Fruit fly (Drosophila melanogaster): ENCODE results near the gene CG5989.

Gene CG5989

DNA sequence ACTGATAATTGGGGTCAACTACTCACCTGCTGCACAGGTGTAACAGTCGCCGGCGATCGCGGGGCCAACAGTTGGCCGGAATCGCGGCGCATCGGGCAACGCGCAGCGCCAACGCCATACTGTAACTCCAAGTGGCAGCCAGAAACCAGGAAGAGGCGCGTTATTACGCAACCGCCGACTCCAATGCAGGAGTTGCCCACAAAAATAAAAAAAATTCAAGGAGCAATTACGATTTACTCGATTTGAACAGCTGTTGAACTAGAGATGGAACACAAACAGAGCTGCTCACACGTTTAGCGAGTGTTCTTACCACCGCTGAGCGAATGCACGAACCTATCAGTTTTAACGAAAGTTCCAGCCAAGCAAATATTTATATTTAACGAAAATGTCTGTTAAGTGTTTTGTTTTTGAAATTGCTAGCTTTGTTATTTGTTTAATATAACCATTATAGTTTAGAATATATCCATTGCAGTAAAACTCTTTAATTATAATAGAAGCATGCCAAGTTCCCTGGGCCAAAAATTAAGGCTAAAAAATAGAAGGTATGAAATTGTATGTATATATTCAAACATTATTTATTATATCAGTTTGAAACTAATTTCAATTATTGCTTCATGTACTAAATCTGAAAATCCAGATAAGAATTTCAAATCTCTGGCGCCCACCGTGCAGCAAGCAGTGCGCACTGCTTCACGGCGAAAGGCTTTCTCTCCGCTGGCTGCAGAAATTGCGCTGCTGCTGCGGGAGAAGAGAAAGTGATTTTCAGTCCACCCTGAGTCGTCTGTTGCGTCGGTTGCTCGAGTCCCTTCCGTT lies at the start of gene CG5989, which contains the start of gene CG6282 (continued):
- no peak for TF ChIP-seq Hey (tag; optimal IDR thresholded peaks at IDR 0.05)
- no peak for TF ChIP-seq TFAM (GFP tag; optimal IDR thresholded peaks at IDR 0.05)
- no peak for TF ChIP-seq prd (optimal IDR thresholded peaks at IDR 0.05)
- 0 out of 3 replicates have a peak, but pooled peaks have one; percentile 35 for TF ChIP-seq prd (GFP tag; IDR thresholded peaks at IDR 0.05)
- no peak for TF ChIP-seq CG2678 (tag; optimal IDR thresholded peaks at IDR 0.05)
- no peak for TF ChIP-seq her (GFP tag; optimal IDR thresholded peaks at IDR 0.05)
- TF ChIP-seq CG12071 (GFP tag; optimal IDR thresholded peaks at IDR 0.05): peak; percentile 15
- TF ChIP-seq Opbp (GFP tag; IDR thresholded peaks at IDR 0.05; ENCODE audit: partially characterized antibody): peak; percentile 66
- no peak for TF ChIP-seq CG8089 (GFP tag; optimal IDR thresholded peaks at IDR 0.05)
- no peak for TF ChIP-seq fu2 (GFP tag; optimal IDR thresholded peaks at IDR 0.05)
- TF ChIP-seq vnd (GFP tag; IDR thresholded peaks at IDR 0.05; ENCODE audit: partially characterized antibody): 0 out of 3 replicates have a peak, but pooled peaks have one; percentile 26
- TF ChIP-seq Deaf1 (tag; optimal IDR thresholded peaks at IDR 0.05): peak; percentile 14
- TF ChIP-seq CG4617 (GFP tag; optimal IDR thresholded peaks at IDR 0.05; ENCODE audit: borderline replicate concordance): peak; percentile 24
- TF ChIP-seq CG16779 (GFP tag; IDR thresholded peaks at IDR 0.05): peak; percentile 62; the same call in 1 of the 2 replicates
- TF ChIP-seq CG10321 (GFP tag; IDR thresholded peaks at IDR 0.05): no peak
- no peak for TF ChIP-seq CG8290 (GFP tag; optimal IDR thresholded peaks at IDR 0.05)
- peak in 1 of 2 experiments; percentile 45 for TF ChIP-seq CG8290 (tag; optimal IDR thresholded peaks at IDR 0.05)
- no peak; the same call in 1 of the 2 replicates for TF ChIP-seq vvl (GFP tag; IDR thresholded peaks at IDR 0.05)
- TF ChIP-seq CG7357 (GFP tag; IDR thresholded peaks at IDR 0.05): no peak
- TF ChIP-seq al (GFP tag; IDR thresholded peaks at IDR 0.05): no peak
- TF ChIP-seq CG1647 (GFP tag; optimal IDR thresholded peaks at IDR 0.05): no peak
- TF ChIP-seq az2 (GFP tag; optimal IDR thresholded peaks at IDR 0.05): peak; percentile 28
- TF ChIP-seq gsb (GFP tag; IDR thresholded peaks at IDR 0.05): no peak
- TF ChIP-seq wor (GFP tag; IDR thresholded peaks at IDR 0.05): 0 out of 2 replicates have a peak, but pooled peaks have one; percentile 18
- TF ChIP-seq CG10565 (GFP tag; optimal IDR thresholded peaks at IDR 0.05): no peak
- TF ChIP-seq zfh2 (GFP tag; optimal IDR thresholded peaks at IDR 0.05): no peak
- peak; percentile 72 for TF ChIP-seq gem (tag; optimal IDR thresholded peaks at IDR 0.05)
- TF ChIP-seq CG9437 (GFP tag; optimal IDR thresholded peaks at IDR 0.05): peak; percentile 11
- peak; percentile 61 for TF ChIP-seq nmo (GFP tag; optimal IDR thresholded peaks at IDR 0.05)
- TF ChIP-seq gce (GFP tag; IDR thresholded peaks at IDR 0.05): no peak
- TF ChIP-seq ase (GFP tag; IDR thresholded peaks at IDR 0.05): 0 out of 3 replicates have a peak, but pooled peaks have one; percentile 14
- no peak for TF ChIP-seq CG1233 (GFP tag; optimal IDR thresholded peaks at IDR 0.05)
- no peak for TF ChIP-seq p53 (GFP tag; optimal IDR thresholded peaks at IDR 0.05)
- TF ChIP-seq CG12942 (GFP tag; optimal IDR thresholded peaks at IDR 0.05): no peak
- TF ChIP-seq CG6272 (GFP tag; IDR thresholded peaks at IDR 0.05): no peak
- peak; percentile 70 for TF ChIP-seq E2f2 (GFP tag; IDR thresholded peaks at IDR 0.05)
- TF ChIP-seq fd3F (GFP tag; optimal IDR thresholded peaks at IDR 0.05): peak; percentile 19
- no peak for TF ChIP-seq CG10654 (GFP tag; optimal IDR thresholded peaks at IDR 0.05)
- TF ChIP-seq vfl (GFP tag; optimal IDR thresholded peaks at IDR 0.05): peak; percentile 3
- peak; percentile 52 for TF ChIP-seq CG2875 (GFP tag; optimal IDR thresholded peaks at IDR 0.05)
- peak; percentile 30; the same call in 1 of the 2 replicates for TF ChIP-seq NFAT (GFP tag; IDR thresholded peaks at IDR 0.05)
- no peak for TF ChIP-seq ap (GFP tag; IDR thresholded peaks at IDR 0.05)
- peak; percentile 61 for TF ChIP-seq unc-4 (GFP tag; IDR thresholded peaks at IDR 0.05; ENCODE audit: partially characterized antibody)
- TF ChIP-seq amos (GFP tag; IDR thresholded peaks at IDR 0.05; ENCODE audit: partially characterized antibody): peak; percentile 65
- peak; percentile 25 for TF ChIP-seq CG18599 (GFP tag; optimal IDR thresholded peaks at IDR 0.05)
- no peak for TF ChIP-seq CG8944 (GFP tag; optimal IDR thresholded peaks at IDR 0.05)
- TF ChIP-seq CG3726 (GFP tag; IDR thresholded peaks at IDR 0.05): no peak
- TF ChIP-seq CG34376 (GFP tag; optimal IDR thresholded peaks at IDR 0.05): no peak
- peak; percentile 4 to 75 for TF ChIP-seq Pdp1 (GFP tag; optimal IDR thresholded peaks at IDR 0.05)
- no peak for TF ChIP-seq Fer1 (GFP tag; optimal IDR thresholded peaks at IDR 0.05)
